Fruit fly (Drosophila melanogaster) whole organism, prepupa: Measurements from ENCODE around the gene RfC38.

Experiments used
- CG10669 ChIP-seq: fragments of 200-800 bp; sonication (Bioruptor generic); optimal IDR thresholded peaks from 3 replicates; lab custom pipeline; 2018; ENCODE audit warnings: missing biosample characterization, mild to moderate bottlenecking, missing genetic modification characterization, moderate library complexity
- CG11294 ChIP-seq: fragments of 200-800 bp; sonication (Bioruptor generic); IDR thresholded peaks from 2 replicates; pipeline ENCODE4 v1.3.6; 2022; ENCODE audit warnings: missing biosample characterization, missing genetic modification characterization
- CG1621 ChIP-seq: fragments of 200-800 bp; sonication (Bioruptor generic); optimal IDR thresholded peaks from 3 replicates; lab custom pipeline; 2018; ENCODE audit warnings: missing biosample characterization, mild to moderate bottlenecking, missing genetic modification characterization
- CG16779 ChIP-seq: fragments of 200-800 bp; sonication (Bioruptor generic); optimal IDR thresholded peaks from 3 replicates; lab custom pipeline; 2017; ENCODE audit warnings: missing biosample characterization, mild to moderate bottlenecking, missing genetic modification characterization
- CG3032 ChIP-seq: fragments of 200-800 bp; optimal IDR thresholded peaks from 2 replicates; lab custom pipeline; 2019; ENCODE audit warnings: missing biosample characterization, mild to moderate bottlenecking, missing genetic modification characterization, moderate library complexity
- CG34406 ChIP-seq: fragments of 200-800 bp; sonication (Bioruptor generic); optimal IDR thresholded peaks from 3 replicates; lab custom pipeline; 2016; ENCODE audit warnings: missing biosample characterization, missing genetic modification characterization
- CG3919 ChIP-seq: fragments of 200-800 bp; sonication (Bioruptor generic); optimal IDR thresholded peaks from 3 replicates; lab custom pipeline; 2016; ENCODE audit warnings: missing biosample characterization, missing genetic modification characterization
- CG6276 ChIP-seq: fragments of 200-800 bp; sonication (Bioruptor generic); optimal IDR thresholded peaks from 2 replicates; lab custom pipeline; 2017; ENCODE audit warnings: missing biosample characterization, mild to moderate bottlenecking, missing genetic modification characterization
- CG6854 ChIP-seq: fragments of 200-800 bp; sonication (Bioruptor generic); optimal IDR thresholded peaks from 2 replicates; lab custom pipeline; 2017; ENCODE audit warnings: missing biosample characterization, mild to moderate bottlenecking, missing genetic modification characterization
- CG7368 ChIP-seq: fragments of 200-800 bp; sonication (Bioruptor generic); optimal IDR thresholded peaks from 3 replicates; lab custom pipeline; 2016; ENCODE audit warnings: missing biosample characterization, missing genetic modification characterization
- CG8119 ChIP-seq: fragments of 200-800 bp; sonication (Bioruptor generic); IDR thresholded peaks from 3 replicates; pipeline ENCODE4 v1.3.6; 2022; ENCODE audit warnings: missing biosample characterization, missing genetic modification characterization
- CG8319 ChIP-seq: fragments of 200-800 bp; sonication (Bioruptor generic); optimal IDR thresholded peaks from 3 replicates; lab custom pipeline; 2016; ENCODE audit warnings: missing biosample characterization, missing genetic modification characterization
- CG9139 ChIP-seq: fragments of 200-800 bp; sonication (Bioruptor generic); optimal IDR thresholded peaks from 3 replicates; lab custom pipeline; 2017; ENCODE audit warnings: missing biosample characterization, mild to moderate bottlenecking, missing genetic modification characterization
- Eip78C ChIP-seq: fragments of 200-800 bp; sonication (Bioruptor generic); peaks from one replicate; lab custom pipeline; 2016; ENCODE audit warnings: missing biosample characterization, missing genetic modification characterization
- Ets96B ChIP-seq: fragments of 200-800 bp; optimal IDR thresholded peaks from 2 replicates; lab custom pipeline; 2019; ENCODE audit warnings: missing biosample characterization, mild to moderate bottlenecking, missing genetic modification characterization, moderate library complexity
- Gug ChIP-seq: fragments of 200-800 bp; sonication (Bioruptor generic); IDR thresholded peaks from 2 replicates; pipeline ENCODE4 v1.3.6; 2022; ENCODE audit warnings: missing biosample characterization, missing genetic modification characterization
- Hr38 ChIP-seq: sonication (Bioruptor generic); optimal IDR thresholded peaks from 2 replicates; lab custom pipeline; 2016; ENCODE audit warnings: missing biosample characterization, missing genetic modification characterization
- Hr39 ChIP-seq: fragments of 200-800 bp; sonication (Bioruptor generic); optimal IDR thresholded peaks from 2 replicates; lab custom pipeline; 2016; ENCODE audit warnings: missing biosample characterization, missing genetic modification characterization
- Hr4 ChIP-seq: fragments of 200-800 bp; sonication (Bioruptor generic); optimal IDR thresholded peaks from 3 replicates; lab custom pipeline; 2016; ENCODE audit warnings: missing biosample characterization, missing genetic modification characterization
- Met ChIP-seq: fragments of 200-800 bp; sonication (Bioruptor generic); optimal IDR thresholded peaks from 3 replicates; lab custom pipeline; 2016; ENCODE audit warnings: missing biosample characterization, missing genetic modification characterization
- Smox ChIP-seq: fragments of 200-800 bp; sonication (Bioruptor generic); optimal IDR thresholded peaks from 3 replicates; lab custom pipeline; 2016; ENCODE audit warnings: missing biosample characterization, missing genetic modification characterization
- Sox102F ChIP-seq: fragments of 200-800 bp; sonication (Bioruptor generic); optimal IDR thresholded peaks from 2 replicates; lab custom pipeline; 2016; ENCODE audit warnings: missing biosample characterization, mild to moderate bottlenecking, missing genetic modification characterization
- Sox14 ChIP-seq: fragments of 200-800 bp; sonication (Bioruptor generic); optimal IDR thresholded peaks from 3 replicates; lab custom pipeline; 2016; ENCODE audit warnings: missing biosample characterization, missing genetic modification characterization
- Sox15 ChIP-seq: fragments of 200-800 bp; sonication (Bioruptor generic); optimal IDR thresholded peaks from 3 replicates; lab custom pipeline; 2016; ENCODE audit warnings: missing biosample characterization, missing genetic modification characterization
- achi ChIP-seq: fragments of 200-800 bp; sonication (Bioruptor generic); optimal IDR thresholded peaks from 3 replicates; lab custom pipeline; 2016; ENCODE audit warnings: missing biosample characterization, missing genetic modification characterization
- acj6 ChIP-seq: fragments of 200-800 bp; sonication (Bioruptor generic); optimal IDR thresholded peaks from 3 replicates; lab custom pipeline; 2016; ENCODE audit warnings: missing biosample characterization, missing genetic modification characterization
- cyc ChIP-seq: fragments of 200-800 bp; sonication (Bioruptor generic); optimal IDR thresholded peaks from 3 replicates; lab custom pipeline; 2016; ENCODE audit warnings: missing biosample characterization, missing genetic modification characterization
- dac ChIP-seq: fragments of 200-800 bp; sonication (Bioruptor generic); optimal IDR thresholded peaks from 2 replicates; lab custom pipeline; 2017; ENCODE audit warnings: missing biosample characterization, mild to moderate bottlenecking, missing genetic modification characterization
- esn ChIP-seq: fragments of 200-800 bp; sonication (Bioruptor generic); optimal IDR thresholded peaks from 2 replicates; lab custom pipeline; 2016; ENCODE audit warnings: missing biosample characterization, mild to moderate bottlenecking, missing genetic modification characterization, moderate library complexity
- fd59A ChIP-seq: fragments of 200-800 bp; sonication (Bioruptor generic); optimal IDR thresholded peaks from 2 replicates; lab custom pipeline; 2017; ENCODE audit warnings: missing biosample characterization, mild to moderate bottlenecking, missing genetic modification characterization, missing genetic modification reagents
- fd85E ChIP-seq: fragments of 200-800 bp; sonication (Bioruptor generic); optimal IDR thresholded peaks from 3 replicates; lab custom pipeline; 2016; ENCODE audit warnings: missing biosample characterization, missing genetic modification characterization
- fkh ChIP-seq: fragments of 200-800 bp; sonication (Bioruptor generic); optimal IDR thresholded peaks from 3 replicates; lab custom pipeline; 2017; ENCODE audit warnings: missing biosample characterization, mild to moderate bottlenecking, missing genetic modification characterization, moderate library complexity
- lz ChIP-seq: fragments of 200-800 bp; sonication (Bioruptor generic); optimal IDR thresholded peaks from 3 replicates; lab custom pipeline; 2016; ENCODE audit warnings: missing biosample characterization, missing genetic modification characterization
- pdm3 ChIP-seq: fragments of 200-800 bp; sonication (Bioruptor generic); optimal IDR thresholded peaks from 3 replicates; lab custom pipeline; 2016; ENCODE audit warnings: missing biosample characterization, missing genetic modification characterization
- salr ChIP-seq, 2 experiments: fragments of 200-800 bp; sonication (Bioruptor generic); optimal IDR thresholded peaks; 3 replicates each; lab custom pipeline; 2016 to 2018; ENCODE audit warnings: missing biosample characterization in 2 of 2, missing genetic modification characterization in 2 of 2, mild to moderate bottlenecking in 1 of 2
- ss ChIP-seq, 2 experiments: fragments of 200-800 bp; sonication (Bioruptor generic); optimal IDR thresholded peaks; 2 replicates in 1 of 2; 3 replicates in 1 of 2; lab custom pipeline; 2017 to 2018; ENCODE audit warnings: mild to moderate bottlenecking in 2 of 2, missing biosample characterization in 2 of 2, missing genetic modification characterization in 2 of 2, moderate library complexity in 1 of 2
- svp ChIP-seq: fragments of 200-800 bp; sonication (Bioruptor generic); peaks from one replicate; lab custom pipeline; 2016; ENCODE audit warnings: missing biosample characterization, missing genetic modification characterization
- topi ChIP-seq: fragments of 200-800 bp; sonication (Bioruptor generic); optimal IDR thresholded peaks from 3 replicates; lab custom pipeline; 2016; ENCODE audit warnings: missing biosample characterization, missing genetic modification characterization
- vri ChIP-seq: fragments of 200-800 bp; sonication (Bioruptor generic); optimal IDR thresholded peaks from 3 replicates; lab custom pipeline; 2016; ENCODE audit warnings: missing biosample characterization, mild to moderate bottlenecking, missing genetic modification characterization

RfC38 gene

DNA sequence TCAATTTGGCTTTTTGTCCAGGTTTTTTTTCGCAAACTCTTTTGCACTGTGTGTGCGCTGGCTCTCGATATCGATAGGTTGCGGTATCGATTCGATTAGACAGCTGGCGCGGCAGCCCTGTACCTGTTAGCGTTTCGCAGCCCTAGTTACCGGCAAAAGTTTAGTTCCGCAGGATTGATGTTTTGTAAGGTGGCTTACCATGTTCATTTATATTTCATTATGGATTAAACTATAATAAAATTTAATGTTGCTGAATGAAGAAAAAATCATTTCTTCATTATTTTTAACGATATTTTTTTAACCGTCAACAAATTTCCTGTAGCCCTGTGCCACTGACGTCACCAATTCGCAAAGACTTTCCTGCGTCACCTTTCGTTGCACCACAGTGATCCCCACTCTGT, 23.9 kb downstream of the RfC38 start, which contains the start of gene Reps (continued):
- peak; percentile 98 for TF ChIP-seq Met (GFP tag; lab: Kevin White, UChicago)
- TF ChIP-seq vri: peak; percentile 94
- peak; percentile 96 to 97 for TF ChIP-seq ss (GFP tag; optimal IDR thresholded peaks at IDR 0.05; lab: Kevin White, UChicago)
- peak; percentile 97 for TF ChIP-seq CG1621 (tag; lab: Kevin White, UChicago)
- peak; percentile 98 for TF ChIP-seq Hr4 (GFP tag; lab: Kevin White, UChicago)
- TF ChIP-seq CG8319: peak; percentile 96
- peak; percentile 98 for TF ChIP-seq CG10669
- peak; percentile 95 for TF ChIP-seq CG7368
- TF ChIP-seq cyc (GFP tag; lab: Kevin White, UChicago): peak; percentile 99
- peak; percentile 97 for TF ChIP-seq CG34406
- TF ChIP-seq CG9139 (GFP tag; lab: Kevin White, UChicago): peak; percentile 94
- peak; percentile 91 for TF ChIP-seq CG6854 (GFP tag; lab: Kevin White, UChicago)

DNA sequence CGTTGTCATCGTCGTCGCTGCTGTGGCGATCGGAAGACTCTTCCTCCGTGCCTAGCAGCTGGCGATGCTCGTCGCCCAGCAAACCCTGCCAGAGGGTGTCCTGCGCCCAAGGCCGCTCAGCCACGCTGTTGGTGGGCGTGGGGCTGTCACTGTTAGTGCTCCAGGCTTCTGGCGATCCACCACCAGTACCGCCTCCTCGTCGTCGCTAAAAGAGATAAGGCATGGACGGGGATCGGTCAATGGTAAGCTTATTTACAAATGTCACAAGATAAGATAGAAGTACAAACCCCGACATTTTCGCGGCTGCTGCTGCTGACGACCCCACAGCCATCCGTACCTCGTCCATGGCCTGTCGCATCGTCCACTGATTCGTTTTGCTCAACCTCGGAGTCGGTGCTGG, 25.1 kb downstream of the RfC38 start:
- TF ChIP-seq svp (GFP tag; lab: Kevin White, UChicago) (peak; percentile 94), Gug (GFP tag; lab: Robert Waterston, UW) (no peak)

DNA sequence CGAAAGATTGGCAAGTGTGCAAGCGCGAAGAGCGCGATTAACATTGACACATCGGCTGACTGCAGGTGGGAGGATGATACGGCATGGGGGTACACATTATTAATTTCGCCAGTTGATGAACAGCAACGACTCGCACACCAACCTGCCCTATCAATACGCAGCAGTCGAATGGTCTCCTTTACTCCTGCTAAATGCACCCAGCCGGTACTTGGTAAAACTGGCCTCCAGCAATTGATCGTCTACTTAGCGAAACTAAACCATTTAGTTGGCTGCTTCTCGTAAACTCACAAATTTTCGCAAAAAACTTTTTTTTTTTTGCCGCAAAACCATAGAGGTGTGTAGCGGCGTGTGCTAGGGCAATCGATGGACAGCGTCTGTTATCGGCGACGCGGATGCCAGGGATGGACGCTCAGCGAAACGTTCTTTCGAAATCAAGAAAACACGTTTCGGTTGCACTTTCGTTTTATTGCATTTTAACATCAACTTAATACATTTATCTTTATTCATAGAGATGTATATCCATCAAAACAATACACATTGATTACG, 29.9 kb downstream of the RfC38 start, which contains the start of gene Ge-1:
Gene Ge-1, minus strand, starts transcription at position 373 of the 546 bp plus-strand sequence.
- TF ChIP-seq Hr39 (GFP tag; lab: Kevin White, UChicago) (no peak), Smox (no peak), fd59A (GFP tag; lab: Kevin White, UChicago) (no peak), vri (no peak), Eip78C (GFP tag; lab: Kevin White, UChicago) (no peak), CG1621 (tag; lab: Kevin White, UChicago) (no peak), CG3032 (tag; lab: Kevin White, UChicago) (peak; percentile 9), dac (GFP tag; lab: Kevin White, UChicago) (no peak), CG10669 (no peak), topi (GFP tag; lab: Kevin White, UChicago) (no peak), Hr4 (GFP tag; lab: Kevin White, UChicago) (no peak), esn (GFP tag; lab: Kevin White, UChicago) (peak; percentile 16), acj6 (GFP tag; lab: Kevin White, UChicago) (no peak), Hr38 (GFP tag; lab: Kevin White, UChicago) (no peak)

DNA sequence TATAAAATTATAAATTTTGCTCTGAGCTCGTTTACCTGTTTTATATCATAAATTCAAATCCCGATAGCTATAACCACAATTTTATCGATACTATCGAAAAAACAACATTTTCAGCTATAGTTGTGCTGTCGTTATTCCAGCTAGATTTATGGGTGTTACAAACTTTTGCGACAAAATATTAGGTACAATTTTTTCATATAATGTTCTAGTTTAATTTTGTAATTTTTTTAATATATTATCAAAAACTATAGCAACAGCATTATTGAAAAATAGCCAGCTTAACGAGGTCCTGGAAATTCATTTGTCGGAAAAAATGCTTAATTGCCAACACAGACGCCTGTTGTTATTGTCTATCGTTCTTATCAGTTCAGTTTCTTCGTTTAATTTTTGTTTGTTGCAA, 39.3 kb downstream of the RfC38 start, which contains the start of gene Wdr59:
Gene Wdr59, plus strand, starts transcription at position 334 of the 400 bp plus-strand sequence.
- TF ChIP-seq Sox14 (GFP tag; lab: Kevin White, UChicago) (no peak), CG11294 (GFP tag; lab: Robert Waterston, UW) (no peak), esn (GFP tag; lab: Kevin White, UChicago) (peak; percentile 62), lz (GFP tag; lab: Kevin White, UChicago) (peak; percentile 37), pdm3 (GFP tag; lab: Kevin White, UChicago) (no peak), CG3032 (tag; lab: Kevin White, UChicago) (peak; percentile 45), CG8119 (GFP tag; lab: Robert Waterston, UW) (no peak), achi (GFP tag; lab: Kevin White, UChicago) (no peak), Sox15 (peak; percentile 8), fd85E (GFP tag; lab: Kevin White, UChicago) (no peak)

DNA sequence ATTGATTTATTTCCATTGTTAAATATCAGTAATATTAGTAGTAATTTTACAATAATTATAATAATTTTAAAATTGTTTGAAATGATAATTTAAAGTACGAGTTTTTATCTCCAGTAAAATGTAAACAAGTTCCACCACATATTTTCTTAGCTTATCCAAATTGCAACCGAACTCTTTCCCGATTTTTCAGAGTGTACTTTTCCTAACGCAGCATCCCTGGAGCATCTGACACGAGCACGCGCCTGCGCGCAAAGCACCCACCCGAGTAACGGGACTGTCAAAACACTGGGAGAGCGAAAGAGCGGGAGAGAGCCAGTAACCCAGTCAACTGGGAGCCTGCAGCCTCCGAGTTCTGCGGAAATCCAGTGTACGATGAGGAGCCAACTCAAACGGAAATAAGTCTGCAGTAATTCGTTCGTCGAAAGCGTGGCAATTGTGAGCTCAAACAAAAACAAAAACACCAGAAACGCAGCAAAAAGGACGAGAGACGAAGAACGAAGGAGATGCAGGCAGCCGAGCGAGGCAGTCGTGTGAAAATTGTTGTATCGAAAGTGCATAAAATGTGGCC, 44.0 kb downstream of the RfC38 start, which contains the start of gene CG16854:
Gene CG16854, plus strand, starts transcription at position 365 of the 568 bp plus-strand sequence.
- TF ChIP-seq CG9139 (GFP tag; lab: Kevin White, UChicago) (no peak), esn (GFP tag; lab: Kevin White, UChicago) (no peak), fkh (GFP tag; lab: Kevin White, UChicago) (no peak), salr (GFP tag; optimal IDR thresholded peaks at IDR 0.05; lab: Kevin White, UChicago) (no peak), vri (no peak), fd59A (GFP tag; lab: Kevin White, UChicago) (no peak), Ets96B (no peak), CG6276 (GFP tag; lab: Kevin White, UChicago) (no peak), topi (GFP tag; lab: Kevin White, UChicago) (no peak), CG3919 (GFP tag; lab: Kevin White, UChicago) (no peak), Met (GFP tag; lab: Kevin White, UChicago) (no peak), Sox102F (no peak), CG16779 (tag; lab: Kevin White, UChicago) (no peak), Hr4 (GFP tag; lab: Kevin White, UChicago) (no peak)
